Worm (Caenorhabditis elegans) whole organism, L1 larva: ENCODE measurements around the gene F20G2.5.

Experiments used
- blmp-1 ChIP-seq: fragments of 150-350 bp; optimal IDR thresholded peaks from 2 replicates; lab custom pipeline; 2014; ENCODE audit warnings: missing biosample characterization, missing genetic modification characterization
- egl-27 ChIP-seq, 2 experiments: fragments of 150-350 bp in 1 of 2; sonication (generic microtip); optimal IDR thresholded peaks; 3 replicates each; lab custom pipeline; 2017 to 2018; ENCODE audit warnings: missing biosample characterization in 2 of 2, missing genetic modification characterization in 2 of 2, missing genetic modification reagents in 2 of 2
- fos-1 ChIP-seq: fragments of 150-350 bp; optimal IDR thresholded peaks from 2 replicates; lab custom pipeline; 2014; ENCODE audit warnings: missing biosample characterization, missing genetic modification characterization
- lin-13 ChIP-seq: fragments of 150-350 bp; optimal IDR thresholded peaks from 2 replicates; lab custom pipeline; 2014; ENCODE audit warnings: missing biosample characterization, missing genetic modification reagents, missing genetic modification characterization
- mab-9 ChIP-seq: fragments of 200-800 bp; sonication (Bioruptor generic); IDR thresholded peaks from 2 replicates; pipeline ENCODE4 v1.3.6; 2022; ENCODE audit warnings: missing genetic modification reagents, missing genetic modification characterization, missing compliant biosample characterization
- nhr-11 ChIP-seq: fragments of 150-350 bp; optimal IDR thresholded peaks from 2 replicates; lab custom pipeline; 2014; ENCODE audit warnings: missing biosample characterization, missing genetic modification characterization
- nhr-237 ChIP-seq: fragments of 150-350 bp; optimal IDR thresholded peaks from 2 replicates; lab custom pipeline; 2014; ENCODE audit warnings: missing biosample characterization, missing genetic modification characterization
- nhr-28 ChIP-seq: fragments of 150-350 bp; optimal IDR thresholded peaks from 2 replicates; lab custom pipeline; 2014; ENCODE audit warnings: missing biosample characterization, missing genetic modification characterization
- skn-1 ChIP-seq: fragments of 150-350 bp; optimal IDR thresholded peaks from 2 replicates; lab custom pipeline; 2014; ENCODE audit warnings: missing biosample characterization, missing genetic modification characterization
- sox-4 ChIP-seq: sonication (generic microtip); optimal IDR thresholded peaks from 2 replicates; lab custom pipeline; 2016; ENCODE audit warnings: missing genetic modification characterization, missing compliant biosample characterization
- unc-62 ChIP-seq: fragments of 150-350 bp; optimal IDR thresholded peaks from 2 replicates; lab custom pipeline; 2014; ENCODE audit warnings: missing biosample characterization, missing genetic modification reagents, missing genetic modification characterization
- ztf-11 ChIP-seq, 2 experiments: sonication (generic microtip); optimal IDR thresholded peaks; 2 replicates each; lab custom pipeline; 2016 to 2017; ENCODE audit warnings: missing genetic modification characterization in 2 of 2, missing biosample characterization in 1 of 2, missing compliant biosample characterization in 1 of 2
- ztf-4 ChIP-seq: fragments of 150-350 bp; optimal IDR thresholded peaks from 2 replicates; lab custom pipeline; 2014; ENCODE audit warnings: missing biosample characterization, missing genetic modification characterization

DNA sequence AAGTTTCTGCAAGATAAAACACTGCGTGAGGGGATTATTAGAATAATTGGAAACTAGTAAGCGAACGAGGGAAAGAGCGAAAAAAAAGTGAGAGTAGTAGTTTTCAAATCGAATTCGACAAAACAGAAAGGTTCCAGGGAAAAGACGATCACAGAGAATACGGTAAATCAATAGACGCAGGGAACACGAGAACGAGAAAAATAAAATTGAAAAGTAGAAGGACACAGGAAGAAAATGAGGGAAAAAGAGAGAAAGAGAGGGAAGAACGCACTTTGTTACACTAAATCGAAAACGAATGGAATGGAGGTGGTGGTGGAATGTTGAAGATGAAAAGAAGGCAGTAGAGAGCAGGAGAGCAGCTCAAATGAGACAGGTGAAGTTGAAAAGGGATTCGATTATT, 35.9 kb downstream of the F20G2.5 start, which contains the start of gene swan-1:
- TF ChIP-seq fos-1 (tag; lab: Kevin White, UChicago) (no peak), nhr-237 (tag; lab: Kevin White, UChicago) (no peak), ztf-4 (no peak), egl-27 (tag; optimal IDR thresholded peaks at IDR 0.05; lab: Kevin White, UChicago) (no peak), nhr-28 (no peak), nhr-11 (tag; lab: Kevin White, UChicago) (no peak), skn-1 (no peak), lin-13 (GFP tag; lab: Kevin White, UChicago) (no peak), ztf-11 (tag; optimal IDR thresholded peaks at IDR 0.05; lab: Kevin White, UChicago) (no peak), unc-62 (GFP tag; lab: Kevin White, UChicago) (no peak), sox-4 (tag; lab: Kevin White, UChicago) (no peak), mab-9 (no peak), blmp-1 (tag; lab: Kevin White, UChicago) (peak; percentile 69)
